Worm (Caenorhabditis elegans) whole organism, early embryonic: ENCODE data around the gene C27D6.11.
"Not testable (repeated sequence)": the region's sequence is repeated elsewhere in the genome, so short reads cannot be mapped to it uniquely, and the experiment has no call there.

Source experiments
- B0310.2 ChIP-seq: sonication (generic microtip); optimal IDR thresholded peaks from 2 replicates; lab custom pipeline; 2016; ENCODE audit warnings: mild to moderate bottlenecking, missing genetic modification characterization, missing compliant biosample characterization
- F13C5.2 ChIP-seq: sonication (generic microtip); optimal IDR thresholded peaks from 2 replicates; lab custom pipeline; 2017; ENCODE audit warnings: mild to moderate bottlenecking, missing genetic modification characterization, inconsistent platforms, missing compliant biosample characterization
- aly-1 ChIP-seq: sonication (generic microtip); optimal IDR thresholded peaks from 2 replicates; lab custom pipeline; 2016; ENCODE audit warnings: missing genetic modification characterization, missing compliant biosample characterization
- ama-1 ChIP-seq: fragments of 150-350 bp; optimal IDR thresholded peaks from 2 replicates; lab custom pipeline; 2014
- ceh-13 ChIP-seq: fragments of 200-800 bp; sonication (Bioruptor generic); optimal IDR thresholded peaks from 2 replicates; lab custom pipeline; 2018; ENCODE audit warnings: mild to moderate bottlenecking, missing genetic modification characterization, missing compliant biosample characterization
- ceh-36 ChIP-seq: sonication (generic microtip); optimal IDR thresholded peaks from 2 replicates; lab custom pipeline; 2016; ENCODE audit warnings: missing genetic modification characterization, inconsistent platforms, missing compliant biosample characterization
- ets-7 ChIP-seq: sonication (generic microtip); optimal IDR thresholded peaks from 2 replicates; lab custom pipeline; 2016; ENCODE audit warnings: missing genotype, missing genetic modification characterization, missing compliant biosample characterization
- flt-1 ChIP-seq: fragments of 200-800 bp; sonication (Bioruptor generic); IDR thresholded peaks from 2 replicates; pipeline ENCODE4 v1.3.6; 2022; ENCODE audit warnings: missing genetic modification characterization, missing compliant biosample characterization
- hmbx-1 ChIP-seq: sonication (generic microtip); optimal IDR thresholded peaks from 2 replicates; lab custom pipeline; 2016; ENCODE audit warnings: mild to moderate bottlenecking, missing genetic modification characterization, missing compliant biosample characterization
- hmg-4 ChIP-seq: fragments of 200-800 bp; sonication (Bioruptor generic); optimal IDR thresholded peaks from 2 replicates; lab custom pipeline; 2018; ENCODE audit warnings: mild to moderate bottlenecking, missing genetic modification characterization, missing compliant biosample characterization
- hnd-1 ChIP-seq: sonication (generic microtip); optimal IDR thresholded peaks from 2 replicates; lab custom pipeline; 2016; ENCODE audit warnings: missing genetic modification characterization, missing compliant biosample characterization
- pes-1 ChIP-seq: fragments of 200-800 bp; sonication (Bioruptor generic); IDR thresholded peaks from 2 replicates; pipeline ENCODE4 v1.3.6; 2022; ENCODE audit warnings: missing genetic modification reagents, missing genetic modification characterization, missing compliant biosample characterization
- scrt-1 ChIP-seq: fragments of 200-800 bp; sonication (Bioruptor generic); IDR thresholded peaks from 2 replicates; pipeline ENCODE4 v1.3.6; 2022; ENCODE audit warnings: missing genetic modification characterization, missing compliant biosample characterization
- sea-1 ChIP-seq: fragments of 200-800 bp; sonication (Bioruptor generic); conservative IDR thresholded peaks from 2 replicates; pipeline ENCODE4 v1.3.6; 2022; ENCODE audit warnings: missing genetic modification characterization, missing compliant biosample characterization
- tbx-11 ChIP-seq: fragments of 200-800 bp; sonication (Bioruptor generic); IDR thresholded peaks from 2 replicates; pipeline ENCODE4 v1.3.6; 2022; ENCODE audit warnings: missing genetic modification characterization, missing compliant biosample characterization
- tbx-37 ChIP-seq: fragments of 200-800 bp; sonication (Bioruptor generic); conservative IDR thresholded peaks from 2 replicates; pipeline ENCODE4 v1.3.6; 2022; ENCODE audit warnings: missing genetic modification reagents, missing genetic modification characterization, missing compliant biosample characterization
- tra-4 ChIP-seq: sonication (generic microtip); optimal IDR thresholded peaks from 2 replicates; lab custom pipeline; 2017; ENCODE audit warnings: missing genetic modification characterization, missing compliant biosample characterization

Gene C27D6.11

ce11 chrII:5174370-5174769, 13.4 kb upstream of the C27D6.11 start, which contains the start of gene C27D6.3:
Gene C27D6.3, minus strand, starts transcription at chrII:5174470.
- TF ChIP-seq ceh-13 (GFP tag; lab: Kevin White, UChicago) (no peak), B0310.2 (tag; lab: Kevin White, UChicago) (no peak), hnd-1 (tag; lab: Kevin White, UChicago) (no peak), aly-1 (no peak), scrt-1 (GFP tag; lab: Robert Waterston, UW) (no peak), F13C5.2 (tag; lab: Kevin White, UChicago) (no peak), hmbx-1 (no peak), hmg-4 (GFP tag; lab: Kevin White, UChicago) (no peak), tbx-37 (GFP tag; lab: Robert Waterston, UW) (no peak), pes-1 (GFP tag; lab: Robert Waterston, UW) (no peak), flt-1 (GFP tag; lab: Robert Waterston, UW) (no peak), tbx-11 (no peak), ceh-36 (tag; lab: Kevin White, UChicago) (no peak)

DNA sequence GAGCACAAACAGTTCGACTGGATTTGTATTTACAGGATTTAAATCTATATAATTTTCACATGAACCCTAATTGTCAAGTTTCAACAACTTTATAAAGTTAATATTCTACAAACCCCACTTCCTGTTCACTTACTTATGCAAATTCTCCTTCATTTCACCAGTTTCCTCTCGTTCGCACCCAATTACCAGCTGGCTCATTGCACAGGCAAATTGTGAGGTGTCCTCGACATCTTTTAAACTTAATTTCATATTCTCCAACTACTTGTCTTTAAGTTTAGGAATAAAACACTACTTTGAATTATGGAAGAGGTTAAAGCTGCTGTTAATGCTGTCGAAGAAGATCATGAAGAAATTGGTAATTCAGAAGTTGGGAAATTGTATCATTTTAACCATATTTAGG, 11.4 kb upstream of the C27D6.11 start, which contains the start of gene C27D6.1:
TSS of gene C27D6.1 (plus strand) at position 301 of the 400 bp plus-strand sequence.
- TF ChIP-seq ets-7 = no peak
- no peak for TF ChIP-seq ceh-36 (tag; lab: Kevin White, UChicago)
- no peak for TF ChIP-seq tbx-11
- TF ChIP-seq sea-1 (GFP tag; lab: Robert Waterston, UW) = no peak
- no peak for TF ChIP-seq tra-4 (tag; lab: Kevin White, UChicago)
- no peak for TF ChIP-seq hmbx-1
- TF ChIP-seq hmg-4 (GFP tag; lab: Kevin White, UChicago) = no peak
- no peak for TF ChIP-seq flt-1 (GFP tag; lab: Robert Waterston, UW)
- TF ChIP-seq scrt-1 (GFP tag; lab: Robert Waterston, UW) = no peak
- TF ChIP-seq F13C5.2 (tag; lab: Kevin White, UChicago) = no peak
- no peak for TF ChIP-seq ceh-13 (GFP tag; lab: Kevin White, UChicago)

DNA sequence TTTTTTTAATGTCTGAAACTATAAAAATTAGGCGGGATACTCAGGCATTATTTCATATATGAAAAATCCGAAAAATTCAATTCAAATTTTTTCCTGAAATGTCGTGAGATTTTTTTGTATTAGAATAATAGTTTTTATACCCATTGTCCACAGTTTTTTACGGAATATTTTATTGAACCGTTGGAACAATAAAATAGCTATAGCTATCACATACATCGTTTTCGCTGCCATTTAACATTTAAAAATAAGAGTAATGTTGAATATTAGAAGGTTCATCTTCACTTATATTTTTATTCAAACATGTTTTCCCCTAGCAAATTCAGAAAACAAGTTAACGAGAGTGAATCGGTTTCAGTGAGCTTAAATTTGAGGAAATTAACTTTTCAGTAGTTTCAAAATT, 10.6 kb upstream of the C27D6.11 start, which contains the start of gene C27D6.15:
TSS of gene C27D6.15 (plus strand) at position 301 of the 400 bp plus-strand sequence.
- TF ChIP-seq aly-1 = no peak
- TF ChIP-seq tbx-11 = no peak
- TF ChIP-seq ets-7 = no peak
- no peak for TF ChIP-seq B0310.2 (tag; lab: Kevin White, UChicago)
- TF ChIP-seq ceh-36 (tag; lab: Kevin White, UChicago) = no peak
- TF ChIP-seq tra-4 (tag; lab: Kevin White, UChicago) = no peak
- no peak for TF ChIP-seq ceh-13 (GFP tag; lab: Kevin White, UChicago)
- TF ChIP-seq flt-1 (GFP tag; lab: Robert Waterston, UW) = no peak
- TF ChIP-seq scrt-1 (GFP tag; lab: Robert Waterston, UW) = no peak
- no peak for TF ChIP-seq hmg-4 (GFP tag; lab: Kevin White, UChicago)
- no peak for TF ChIP-seq sea-1 (GFP tag; lab: Robert Waterston, UW)
- TF ChIP-seq ama-1 (lab: Kevin White, UChicago) = no peak
- no peak for TF ChIP-seq pes-1 (GFP tag; lab: Robert Waterston, UW)
- TF ChIP-seq hmbx-1 = no peak
- TF ChIP-seq tbx-37 (GFP tag; lab: Robert Waterston, UW) = no peak
- TF ChIP-seq hnd-1 (tag; lab: Kevin White, UChicago) = no peak

ce11 chrII:5170932-5171331, 9.9 kb upstream of the C27D6.11 start, which contains the start of gene srb-1:
Gene srb-1, minus strand, starts transcription at chrII:5171032.
- TF ChIP-seq ets-7 (no peak), hmg-4 (GFP tag; lab: Kevin White, UChicago) (no peak), B0310.2 (tag; lab: Kevin White, UChicago) (no peak), tbx-11 (no peak), tbx-37 (GFP tag; lab: Robert Waterston, UW) (no peak), F13C5.2 (tag; lab: Kevin White, UChicago) (no peak), ceh-36 (tag; lab: Kevin White, UChicago) (no peak), hmbx-1 (no peak), sea-1 (GFP tag; lab: Robert Waterston, UW) (no peak)

- TF ChIP-seq hmbx-1 = no peak
- TF ChIP-seq hmg-4 (GFP tag; lab: Kevin White, UChicago) = no peak
- TF ChIP-seq ceh-13 (GFP tag; lab: Kevin White, UChicago) = no peak
- TF ChIP-seq scrt-1 (GFP tag; lab: Robert Waterston, UW) = no peak
- no peak for TF ChIP-seq ama-1 (lab: Kevin White, UChicago)
Observed at ce11 chrII:5166738-5167137, 5.7 kb upstream of the C27D6.11 start, which contains the start of gene srb-3. Gene srb-3, minus strand, starts transcription at chrII:5166838.

DNA sequence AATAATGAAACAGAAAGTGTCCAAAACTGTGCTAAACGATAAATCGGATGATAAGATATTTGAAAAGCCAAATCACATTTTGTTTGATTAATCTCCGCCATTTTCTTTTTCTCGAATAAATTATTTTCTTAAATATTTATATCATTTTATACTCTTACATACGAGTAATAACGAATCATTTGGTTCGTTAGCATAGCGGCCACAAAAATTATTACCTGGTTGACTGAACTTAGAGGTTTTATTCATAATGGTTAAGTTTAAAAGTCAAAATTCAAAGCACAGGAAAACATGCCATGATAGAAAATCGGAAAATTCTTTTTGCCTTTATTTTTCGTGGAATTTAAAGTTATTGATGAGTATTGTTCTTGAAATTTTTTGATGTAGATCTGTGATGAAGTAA, 2.3 kb upstream of the C27D6.11 start, which contains the start of gene srb-5:
TSS of gene srb-5 (minus strand) at position 101 of the 400 bp plus-strand sequence.
- TF ChIP-seq hmg-4 (GFP tag; lab: Kevin White, UChicago) (no peak), ceh-36 (tag; lab: Kevin White, UChicago) (no peak), scrt-1 (GFP tag; lab: Robert Waterston, UW) (no peak), tbx-11 (no peak), ets-7 (no peak), flt-1 (GFP tag; lab: Robert Waterston, UW) (no peak), pes-1 (GFP tag; lab: Robert Waterston, UW) (no peak), hnd-1 (tag; lab: Kevin White, UChicago) (no peak), aly-1 (no peak), tbx-37 (GFP tag; lab: Robert Waterston, UW) (no peak), hmbx-1 (no peak), ama-1 (lab: Kevin White, UChicago) (no peak), B0310.2 (tag; lab: Kevin White, UChicago) (no peak), sea-1 (GFP tag; lab: Robert Waterston, UW) (no peak), tra-4 (tag; lab: Kevin White, UChicago) (no peak)

DNA sequence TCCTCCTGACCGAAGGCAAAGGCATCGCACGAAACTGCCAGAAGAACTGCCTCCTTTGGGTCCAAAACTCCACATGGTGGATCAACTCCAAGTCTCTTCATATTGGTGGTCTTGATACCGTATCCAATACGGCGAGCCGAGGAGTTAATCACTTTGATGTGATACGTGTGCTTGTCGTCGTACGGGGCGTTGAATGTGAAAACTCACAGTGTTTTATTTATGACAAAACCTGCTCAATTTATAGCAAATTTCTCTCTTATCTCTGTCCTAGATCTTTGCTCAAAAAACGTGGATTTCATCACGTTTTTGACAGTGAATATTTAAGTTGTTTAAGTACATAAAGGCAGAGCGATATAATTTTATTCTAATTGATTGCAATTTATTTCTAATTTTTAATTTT, 2.2 kb downstream of the C27D6.11 start, which contains the start of gene F58A6.9:
TSS of gene F58A6.9 (minus strand) at position 101 of the 400 bp plus-strand sequence.
- TF ChIP-seq ceh-36 (tag; lab: Kevin White, UChicago); ets-7; tra-4 (tag; lab: Kevin White, UChicago): not testable (repeated sequence)
